Worm (Caenorhabditis elegans): ENCODE results near the gene srsx-10.
A peak's percentile ranks its signal among the peaks of the same experiment; 100 is the strongest.

The srsx-10 gene

DNA sequence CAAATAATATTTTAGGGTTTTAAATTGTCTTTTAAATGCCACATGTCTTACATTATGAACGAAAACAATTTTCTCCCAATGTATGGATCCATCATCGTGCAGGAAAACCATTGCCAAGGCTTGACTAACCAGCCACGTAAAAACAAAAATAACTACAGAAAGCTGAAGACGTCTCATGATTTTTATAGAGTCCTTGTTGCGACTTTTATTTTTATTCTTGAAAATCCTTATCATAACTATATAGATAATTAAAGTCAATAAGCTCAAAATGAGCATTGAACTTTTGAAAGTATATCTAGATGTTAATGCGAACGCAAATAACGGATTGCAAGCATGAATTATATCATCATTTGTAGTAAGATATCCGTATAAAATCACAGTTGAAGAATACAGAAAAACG lies 5.5 kb upstream of the srsx-10 start:
- TF ChIP-seq fkh-10 (GFP tag; optimal IDR thresholded peaks at IDR 0.05) (no peak), aly-2 (tag; optimal IDR thresholded peaks at IDR 0.05) (no peak), daf-12 (tag; optimal IDR thresholded peaks at IDR 0.05) (no peak), egl-5 (tag; optimal IDR thresholded peaks at IDR 0.05) (no peak), unc-62 (GFP tag; optimal IDR thresholded peaks at IDR 0.05) (no peak), nhr-25 (tag; optimal IDR thresholded peaks at IDR 0.05) (no peak)

DNA sequence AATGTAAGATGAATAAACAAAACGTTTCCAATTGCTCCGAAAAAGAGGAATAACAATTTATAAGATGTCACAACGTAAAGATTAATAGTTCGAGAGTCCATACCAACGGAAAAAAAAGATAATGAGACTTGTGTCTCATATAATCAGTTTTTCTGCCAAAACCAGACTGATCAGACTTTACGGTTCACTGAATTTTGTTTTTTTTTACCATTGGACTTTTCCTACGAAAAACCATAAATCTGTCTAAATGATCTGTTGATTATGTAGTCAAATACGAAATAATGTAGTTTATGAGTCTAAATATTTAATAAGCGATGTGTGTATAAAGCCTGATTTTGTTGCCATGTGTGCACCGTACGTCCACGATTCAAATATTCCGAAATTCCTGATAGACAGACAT lies 4.5 kb upstream of the srsx-10 start, which contains the start of gene srsx-11:
TSS of gene srsx-11 (minus strand) at position 101 of the 400 bp plus-strand sequence.
- no peak for TF ChIP-seq tbx-2 (tag; optimal IDR thresholded peaks at IDR 0.05)
- TF ChIP-seq fos-1 (tag; optimal IDR thresholded peaks at IDR 0.05) = no peak

DNA sequence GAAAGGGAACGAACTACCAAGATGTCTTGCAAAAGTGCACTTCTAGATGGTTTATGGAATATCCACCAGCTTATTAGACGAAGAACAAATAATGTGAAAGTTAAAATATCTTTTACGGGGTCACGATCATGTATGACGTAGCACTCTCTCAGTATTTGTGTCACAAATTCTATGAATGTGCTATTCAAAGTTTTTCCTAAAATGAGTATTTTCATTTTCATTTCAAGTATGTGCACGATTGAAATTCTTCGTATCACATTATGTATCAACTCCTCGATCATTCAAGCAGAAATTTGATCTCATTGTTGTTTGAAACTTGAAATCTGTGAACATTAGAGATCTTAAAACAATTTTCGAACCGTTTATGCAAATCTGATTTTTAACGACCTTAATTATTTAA lies 3.0 kb upstream of the srsx-10 start:
- TF ChIP-seq lsy-12 (tag; optimal IDR thresholded peaks at IDR 0.05) (no peak), elt-3 (tag; optimal IDR thresholded peaks at IDR 0.05) (no peak), jun-1 (tag; optimal IDR thresholded peaks at IDR 0.05) (no peak), tbx-2 (tag; optimal IDR thresholded peaks at IDR 0.05) (no peak), ceh-28 (tag; optimal IDR thresholded peaks at IDR 0.05) (no peak), elt-1 (tag; optimal IDR thresholded peaks at IDR 0.05) (no peak), nhr-77 (tag; optimal IDR thresholded peaks at IDR 0.05) (no peak), snpc-4 (tag; optimal IDR thresholded peaks at IDR 0.05) (no peak), mml-1 (tag; optimal IDR thresholded peaks at IDR 0.05) (no peak), ZK546.5 (tag; optimal IDR thresholded peaks at IDR 0.05) (no peak), daf-12 (tag; optimal IDR thresholded peaks at IDR 0.05) (no peak), R02D3.7 (tag; optimal IDR thresholded peaks at IDR 0.05) (no peak), pqm-1 (tag; optimal IDR thresholded peaks at IDR 0.05) (no peak), nhr-76 (tag; optimal IDR thresholded peaks at IDR 0.05) (no peak), zag-1 (tag; optimal IDR thresholded peaks at IDR 0.05) (no peak), nhr-12 (tag; optimal IDR thresholded peaks at IDR 0.05) (no peak), fkh-2 (tag; optimal IDR thresholded peaks at IDR 0.05) (no peak), nhr-67 (tag; optimal IDR thresholded peaks at IDR 0.05) (no peak)

ce11 chrV:4975140-4975539 lies 563 bp upstream of the srsx-10 start, which contains the start of gene F26G5.1:
TSS of gene F26G5.1 (plus strand) at chrV:4975478.
- TF ChIP-seq aly-2 (tag; optimal IDR thresholded peaks at IDR 0.05) (no peak), daf-12 (tag; optimal IDR thresholded peaks at IDR 0.05) (no peak), ama-1 (optimal IDR thresholded peaks at IDR 0.05) (no peak), jun-1 (tag; optimal IDR thresholded peaks at IDR 0.05) (no peak), fos-1 (tag; optimal IDR thresholded peaks at IDR 0.05) (no peak), nhr-11 (tag; optimal IDR thresholded peaks at IDR 0.05) (no peak), ZK546.5 (tag; optimal IDR thresholded peaks at IDR 0.05) (no peak), snpc-4 (tag; optimal IDR thresholded peaks at IDR 0.05) (no peak), fkh-10 (GFP tag; optimal IDR thresholded peaks at IDR 0.05) (no peak), nhr-76 (tag; optimal IDR thresholded peaks at IDR 0.05) (no peak), egl-5 (tag; optimal IDR thresholded peaks at IDR 0.05) (no peak), nhr-25 (tag; optimal IDR thresholded peaks at IDR 0.05) (no peak), pqm-1 (tag; optimal IDR thresholded peaks at IDR 0.05) (no peak), pha-4 (tag; optimal IDR thresholded peaks at IDR 0.05) (no peak), ztf-11 (tag; optimal IDR thresholded peaks at IDR 0.05) (no peak), lin-15B (tag; optimal IDR thresholded peaks at IDR 0.05) (no peak)

DNA sequence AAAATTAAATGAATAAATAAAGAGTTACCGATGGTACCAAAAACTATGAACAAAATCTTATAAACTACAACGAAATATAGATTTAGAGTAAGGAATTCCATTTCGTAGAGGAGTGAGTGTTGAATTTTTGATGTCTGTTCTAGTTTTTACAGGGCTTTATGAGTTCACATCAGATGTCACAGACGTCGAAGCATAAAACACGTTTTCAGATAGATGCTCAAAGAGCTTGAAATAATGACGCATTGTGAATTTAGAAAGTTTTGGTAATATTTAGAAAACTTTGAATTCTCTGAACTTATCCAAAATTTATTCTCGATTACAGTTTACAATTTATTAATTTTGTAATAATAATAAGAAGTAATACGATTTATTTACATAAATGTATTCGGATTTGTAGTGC lies 1.6 kb downstream of the srsx-10 start, which contains the start of gene srsx-9:
TSS of gene srsx-9 (minus strand) at position 101 of the 400 bp plus-strand sequence.
- TF ChIP-seq fkh-10 (GFP tag; optimal IDR thresholded peaks at IDR 0.05) = no peak
- no peak for TF ChIP-seq lin-15B (tag; optimal IDR thresholded peaks at IDR 0.05)
- TF ChIP-seq lsy-12 (tag; optimal IDR thresholded peaks at IDR 0.05) = no peak
- no peak for TF ChIP-seq nfya-1 (tag; optimal IDR thresholded peaks at IDR 0.05; ENCODE audit: insufficient read depth)
- no peak for TF ChIP-seq nhr-12 (tag; optimal IDR thresholded peaks at IDR 0.05)
- no peak for TF ChIP-seq zag-1 (tag; optimal IDR thresholded peaks at IDR 0.05)
- no peak for TF ChIP-seq lin-39 (tag; optimal IDR thresholded peaks at IDR 0.05)
- no peak for TF ChIP-seq unc-62 (GFP tag; optimal IDR thresholded peaks at IDR 0.05)
- TF ChIP-seq fos-1 (tag; optimal IDR thresholded peaks at IDR 0.05) = no peak
- no peak for TF ChIP-seq egl-27 (tag; optimal IDR thresholded peaks at IDR 0.05)
- no peak for TF ChIP-seq pqm-1 (tag; optimal IDR thresholded peaks at IDR 0.05)

- TF ChIP-seq lsy-12 (tag; optimal IDR thresholded peaks at IDR 0.05) (no peak), nhr-23 (tag; optimal IDR thresholded peaks at IDR 0.05) (no peak), elt-3 (tag; optimal IDR thresholded peaks at IDR 0.05) (no peak), pqm-1 (tag; optimal IDR thresholded peaks at IDR 0.05) (peak; percentile 14), egl-5 (tag; optimal IDR thresholded peaks at IDR 0.05) (no peak), hmg-11 (tag; optimal IDR thresholded peaks at IDR 0.05) (no peak), ceh-82 (tag; optimal IDR thresholded peaks at IDR 0.05) (no peak), nhr-12 (tag; optimal IDR thresholded peaks at IDR 0.05) (no peak), nhr-11 (tag; optimal IDR thresholded peaks at IDR 0.05) (no peak), zag-1 (tag; optimal IDR thresholded peaks at IDR 0.05) (no peak), pha-4 (tag; optimal IDR thresholded peaks at IDR 0.05) (peak; percentile 87), tbx-2 (tag; optimal IDR thresholded peaks at IDR 0.05) (no peak)
These were observed 5.1 kb downstream of the srsx-10 start for ce11 chrV:4969503-4969902.
